Worm (Caenorhabditis elegans) whole organism, mixed stage, embryonic: Measurements from ENCODE around the gene C45G9.10.

ENCODE experiments used
- M03D4.4 ChIP-seq: sonication (generic microtip); optimal IDR thresholded peaks from 2 replicates; lab custom pipeline; 2017; ENCODE audit warnings: mild to moderate bottlenecking, missing genetic modification characterization, missing compliant biosample characterization
- bed-3 ChIP-seq: fragments of 200-800 bp; sonication (Bioruptor generic); optimal IDR thresholded peaks from 3 replicates; lab custom pipeline; 2018; ENCODE audit warnings: mild to moderate bottlenecking, missing genetic modification characterization, moderate library complexity, missing compliant biosample characterization
- blmp-1 ChIP-seq: fragments of 150-350 bp; optimal IDR thresholded peaks from 2 replicates; lab custom pipeline; 2014; ENCODE audit warnings: missing biosample characterization, missing genetic modification characterization
- ceh-39 ChIP-seq: fragments of 150-350 bp; optimal IDR thresholded peaks from 2 replicates; lab custom pipeline; 2014; ENCODE audit warnings: missing biosample characterization, missing genetic modification characterization
- ceh-43 ChIP-seq: fragments of 200-800 bp; sonication (Bioruptor generic); optimal IDR thresholded peaks from 2 replicates; lab custom pipeline; 2018; ENCODE audit warnings: mild to moderate bottlenecking, missing genetic modification characterization, moderate library complexity, missing compliant biosample characterization
- ceh-83 ChIP-seq: fragments of 200-800 bp; sonication (Bioruptor generic); optimal IDR thresholded peaks from 2 replicates; lab custom pipeline; 2018; ENCODE audit warnings: mild to moderate bottlenecking, missing genetic modification characterization, missing compliant biosample characterization
- ces-1 ChIP-seq: fragments of 150-350 bp; optimal IDR thresholded peaks from 2 replicates; lab custom pipeline; 2014; ENCODE audit warnings: missing biosample characterization, missing genetic modification reagents, missing genetic modification characterization
- cnd-1 ChIP-seq: fragments of 200-800 bp; sonication (Bioruptor generic); optimal IDR thresholded peaks from 2 replicates; lab custom pipeline; 2018; ENCODE audit warnings: mild to moderate bottlenecking, missing genetic modification characterization, missing compliant biosample characterization
- drap-1 ChIP-seq: fragments of 200-800 bp; sonication (Bioruptor generic); optimal IDR thresholded peaks from 3 replicates; lab custom pipeline; 2018; ENCODE audit warnings: mild to moderate bottlenecking, missing genetic modification characterization, missing compliant biosample characterization
- elt-1 ChIP-seq: sonication (generic microtip); optimal IDR thresholded peaks from 2 replicates; lab custom pipeline; 2017; ENCODE audit warnings: missing genetic modification characterization, mild to moderate bottlenecking, missing compliant biosample characterization, antibody characterized with exemption, moderate library complexity, borderline replicate concordance; ENCODE audit not compliant: insufficient read depth
- elt-3 ChIP-seq: fragments of 150-350 bp; optimal IDR thresholded peaks from 2 replicates; lab custom pipeline; 2014; ENCODE audit warnings: missing biosample characterization, missing genetic modification characterization
- flh-1 ChIP-seq: fragments of 200-800 bp; sonication (Bioruptor generic); optimal IDR thresholded peaks from 2 replicates; lab custom pipeline; 2018; ENCODE audit warnings: mild to moderate bottlenecking, missing genetic modification characterization, moderate library complexity, missing compliant biosample characterization
- ham-2 ChIP-seq: fragments of 200-800 bp; sonication (Bioruptor generic); optimal IDR thresholded peaks from 2 replicates; lab custom pipeline; 2018; ENCODE audit warnings: mild to moderate bottlenecking, missing genetic modification characterization, missing compliant biosample characterization
- hlh-1 ChIP-seq: fragments of 150-350 bp; optimal IDR thresholded peaks from 2 replicates; lab custom pipeline; 2014; ENCODE audit warnings: missing biosample characterization, missing genetic modification reagents, missing genetic modification characterization
- lin-13 ChIP-seq: fragments of 150-350 bp; optimal IDR thresholded peaks from 2 replicates; lab custom pipeline; 2014; ENCODE audit warnings: missing biosample characterization, missing genetic modification characterization
- lin-32 ChIP-seq: fragments of 200-800 bp; sonication (Bioruptor generic); optimal IDR thresholded peaks from 2 replicates; lab custom pipeline; 2018; ENCODE audit warnings: mild to moderate bottlenecking, missing genetic modification characterization, missing compliant biosample characterization
- lsy-2 ChIP-seq: fragments of 150-350 bp; optimal IDR thresholded peaks from 2 replicates; lab custom pipeline; 2014; ENCODE audit warnings: missing biosample characterization, missing genetic modification characterization
- mab-5 ChIP-seq: fragments of 150-350 bp; optimal IDR thresholded peaks from 2 replicates; lab custom pipeline; 2014; ENCODE audit warnings: missing biosample characterization, missing genetic modification characterization
- mep-1 ChIP-seq: fragments of 150-350 bp; optimal IDR thresholded peaks from 2 replicates; lab custom pipeline; 2017; ENCODE audit warnings: missing biosample characterization, missing genetic modification reagents, missing genetic modification characterization, inconsistent platforms
- mls-2 ChIP-seq: sonication (generic microtip); optimal IDR thresholded peaks from 2 replicates; lab custom pipeline; 2016; ENCODE audit warnings: mild to moderate bottlenecking, missing genetic modification characterization, moderate library complexity, missing compliant biosample characterization
- nhr-12 ChIP-seq: fragments of 150-350 bp; optimal IDR thresholded peaks from 2 replicates; lab custom pipeline; 2014; ENCODE audit warnings: missing biosample characterization, missing genetic modification characterization
- nhr-2 ChIP-seq: fragments of 150-350 bp; optimal IDR thresholded peaks from 2 replicates; lab custom pipeline; 2014; ENCODE audit warnings: missing biosample characterization, missing genetic modification characterization
- nhr-237 ChIP-seq: fragments of 150-350 bp; optimal IDR thresholded peaks from 2 replicates; lab custom pipeline; 2014; ENCODE audit warnings: missing biosample characterization, missing genetic modification characterization
- nhr-28 ChIP-seq: fragments of 150-350 bp; optimal IDR thresholded peaks from 2 replicates; lab custom pipeline; 2014; ENCODE audit warnings: missing biosample characterization, missing genetic modification characterization
- nhr-76 ChIP-seq: sonication (generic microtip); optimal IDR thresholded peaks from 2 replicates; lab custom pipeline; 2017; ENCODE audit warnings: missing biosample characterization, missing genetic modification characterization
- pha-4 ChIP-seq: fragments of 150-350 bp; optimal IDR thresholded peaks from 2 replicates; lab custom pipeline; 2018; ENCODE audit warnings: missing biosample characterization, missing genetic modification reagents, missing genetic modification characterization
- sem-2 ChIP-seq: fragments of 200-800 bp; sonication (Bioruptor generic); optimal IDR thresholded peaks from 2 replicates; lab custom pipeline; 2018; ENCODE audit warnings: mild to moderate bottlenecking, missing genetic modification characterization, missing compliant biosample characterization
- snpc-4 ChIP-seq: fragments of 150-350 bp; optimal IDR thresholded peaks from 2 replicates; lab custom pipeline; 2014; ENCODE audit warnings: missing biosample characterization, missing genetic modification characterization
- sptf-1 ChIP-seq: sonication (generic microtip); optimal IDR thresholded peaks from 2 replicates; lab custom pipeline; 2017; ENCODE audit warnings: mild to moderate bottlenecking, missing genetic modification characterization, moderate library complexity, missing compliant biosample characterization
- tbx-8 ChIP-seq: fragments of 200-800 bp; sonication (Bioruptor generic); optimal IDR thresholded peaks from 2 replicates; lab custom pipeline; 2018; ENCODE audit warnings: mild to moderate bottlenecking, missing genetic modification characterization, moderate library complexity, missing compliant biosample characterization
- unc-120 ChIP-seq: sonication (generic microtip); optimal IDR thresholded peaks from 2 replicates; lab custom pipeline; 2017; ENCODE audit warnings: missing genetic modification characterization, missing compliant biosample characterization; ENCODE audit not compliant: poor library complexity, severe bottlenecking
- unc-39 ChIP-seq: fragments of 150-350 bp; optimal IDR thresholded peaks from 2 replicates; lab custom pipeline; 2014; ENCODE audit warnings: missing biosample characterization, missing genetic modification characterization
- unc-62 ChIP-seq: fragments of 150-350 bp; optimal IDR thresholded peaks from 2 replicates; lab custom pipeline; 2014; ENCODE audit warnings: missing biosample characterization, missing genetic modification reagents, missing genetic modification characterization
- zip-8 ChIP-seq: fragments of 150-350 bp; optimal IDR thresholded peaks from 2 replicates; lab custom pipeline; 2014; ENCODE audit warnings: missing biosample characterization, missing genetic modification characterization
- ztf-11 ChIP-seq: fragments of 150-350 bp; optimal IDR thresholded peaks from 2 replicates; lab custom pipeline; 2014; ENCODE audit warnings: missing biosample characterization, missing genetic modification characterization

The C45G9.10 gene

DNA sequence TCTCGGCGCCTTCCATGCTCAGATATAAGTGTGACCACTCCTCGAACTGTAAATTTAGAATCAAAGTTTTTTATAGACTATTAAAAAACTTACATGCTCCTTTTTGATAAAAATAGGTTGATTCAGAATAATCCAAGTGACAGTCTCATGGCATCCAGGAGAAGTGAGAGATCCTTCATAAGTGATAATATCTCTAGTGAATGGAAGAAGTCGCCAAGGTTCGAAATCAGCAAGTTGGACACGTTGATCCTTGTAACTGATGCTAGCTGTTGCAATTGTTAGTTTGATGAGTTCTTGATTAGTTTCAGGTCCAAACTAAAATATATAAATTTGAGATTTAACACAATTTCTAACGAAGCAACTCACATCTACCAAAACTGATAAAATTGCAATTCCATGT lies 21.6 kb upstream of the C45G9.10 start:
- TF ChIP-seq zip-8 (tag; lab: Kevin White, UChicago) (no peak), unc-120 (tag; lab: Kevin White, UChicago) (no peak), elt-3 (tag; lab: Kevin White, UChicago) (no peak)

DNA sequence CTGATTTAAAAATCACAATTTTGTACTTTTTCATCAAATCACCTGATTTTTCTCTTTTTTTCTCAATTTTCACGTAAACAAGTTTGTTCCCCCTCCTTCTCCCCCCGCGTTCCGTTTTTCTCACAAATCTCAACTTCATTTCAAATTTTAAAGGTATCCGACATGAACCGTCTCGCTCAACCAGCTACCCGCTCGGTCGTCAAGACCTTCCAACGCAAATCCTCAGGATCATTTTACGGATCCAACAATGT lies 19.8 kb upstream of the C45G9.10 start, which contains the start of gene cox-6A:
TSS of gene cox-6A (plus strand) at position 152 of the 251 bp plus-strand sequence.
- TF ChIP-seq lin-13 (tag; lab: Kevin White, UChicago) (no peak), elt-1 (tag; lab: Kevin White, UChicago) (no peak)

DNA sequence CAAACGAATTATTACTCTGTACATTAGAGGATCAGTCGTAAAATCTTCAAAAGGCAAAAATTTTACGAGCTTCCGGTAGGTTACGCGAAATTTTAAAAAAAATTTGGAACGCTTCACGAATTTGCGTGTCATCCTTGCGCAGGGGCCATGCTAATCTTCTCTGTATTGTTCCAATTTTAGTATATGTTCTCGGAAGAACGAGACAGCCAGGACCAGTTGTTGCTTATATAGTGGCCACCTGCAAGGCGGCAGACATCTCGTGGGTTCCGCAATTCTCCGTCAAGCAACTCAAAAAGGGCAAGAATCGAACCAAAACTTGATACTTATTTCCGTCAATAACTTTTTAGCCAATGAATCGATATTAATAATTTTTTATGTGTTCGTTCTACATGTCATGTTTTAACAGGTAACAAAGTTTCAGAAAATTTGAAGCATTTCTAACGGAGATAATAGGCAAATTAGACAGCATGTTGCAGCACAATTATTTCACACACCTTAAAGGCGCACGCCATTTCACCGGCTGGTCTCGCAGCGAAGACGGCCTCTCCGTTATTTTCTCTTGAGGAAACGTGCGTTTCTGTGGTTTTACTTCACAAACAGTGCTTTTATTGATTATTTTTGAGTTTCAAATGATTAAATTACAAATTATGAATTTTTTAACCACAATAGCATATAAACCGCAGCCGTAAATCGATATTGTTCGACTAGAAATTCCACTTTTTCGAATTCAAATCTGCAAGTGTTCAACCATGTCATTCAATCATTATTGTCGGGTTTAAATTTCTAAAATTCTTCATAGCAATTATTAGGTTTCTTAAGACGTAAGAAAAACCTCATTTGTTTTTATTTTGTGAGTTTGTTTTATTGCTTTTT lies 19.2 kb upstream of the C45G9.10 start:
- TF ChIP-seq unc-120 (tag; lab: Kevin White, UChicago) (peak; percentile 61), elt-3 (tag; lab: Kevin White, UChicago) (no peak), M03D4.4 (tag; lab: Kevin White, UChicago) (peak; percentile 79), cnd-1 (peak; percentile 82), ceh-83 (GFP tag; lab: Kevin White, UChicago) (peak; percentile 63), bed-3 (GFP tag; lab: Kevin White, UChicago) (peak; percentile 60), sptf-1 (tag; lab: Kevin White, UChicago) (peak; percentile 78), ceh-43 (GFP tag; lab: Kevin White, UChicago) (peak; percentile 53), lin-13 (tag; lab: Kevin White, UChicago) (peak; percentile 60), nhr-2 (no peak), pha-4 (peak; percentile 29), lsy-2 (tag; lab: Kevin White, UChicago) (no peak), nhr-12 (tag; lab: Kevin White, UChicago) (no peak), unc-62 (peak; percentile 4), mab-5 (no peak), nhr-28 (tag; lab: Kevin White, UChicago) (no peak), lin-32 (GFP tag; lab: Kevin White, UChicago) (peak; percentile 61), ceh-39 (tag; lab: Kevin White, UChicago) (peak; percentile 21), nhr-237 (peak; percentile 1), ces-1 (peak; percentile 58), flh-1 (GFP tag; lab: Kevin White, UChicago) (no peak), tbx-8 (peak; percentile 59), nhr-76 (tag; lab: Kevin White, UChicago) (no peak), mls-2 (tag; lab: Kevin White, UChicago) (peak; percentile 77), snpc-4 (tag; lab: Kevin White, UChicago) (no peak), ham-2 (GFP tag; lab: Kevin White, UChicago) (peak; percentile 56), hlh-1 (peak; percentile 46), unc-39 (tag; lab: Kevin White, UChicago) (no peak), blmp-1 (tag; lab: Kevin White, UChicago) (no peak), zip-8 (tag; lab: Kevin White, UChicago) (no peak), elt-1 (tag; lab: Kevin White, UChicago) (peak; percentile 23), ztf-11 (tag; lab: Kevin White, UChicago) (peak; percentile 48), mep-1 (tag; lab: Kevin White, UChicago) (peak; percentile 71), sem-2 (GFP tag; lab: Kevin White, UChicago) (peak; percentile 66), drap-1 (GFP tag; lab: Kevin White, UChicago) (peak; percentile 80)
- TF ChIP-seq, all 35 proteins: peak for 23

ce11 chrIII:5078062-5078461 lies 16.4 kb upstream of the C45G9.10 start:
- no peak for TF ChIP-seq ceh-39 (tag; lab: Kevin White, UChicago)
- TF ChIP-seq, all 35 proteins: peak for 0
